Worm (Caenorhabditis elegans): ENCODE data around the gene ubh-2.

Gene ubh-2

DNA sequence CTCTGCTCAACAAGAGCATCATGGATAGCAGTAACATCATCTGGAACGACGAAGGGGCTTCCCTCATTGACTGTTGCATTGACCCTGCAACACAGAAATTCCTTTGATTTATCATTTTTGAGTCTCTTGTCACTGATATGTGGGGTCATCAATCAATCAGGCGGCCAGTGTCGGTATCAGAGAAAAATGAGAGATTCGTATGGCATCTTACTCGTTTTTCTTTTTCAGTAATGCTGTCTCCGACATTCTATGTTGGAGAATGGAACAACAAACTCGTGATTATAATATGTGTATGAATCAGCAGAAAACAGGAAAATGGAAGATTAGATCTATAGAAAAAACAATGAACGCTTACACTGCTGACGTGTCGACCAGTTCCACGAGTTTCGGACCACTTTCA lies 6.5 kb downstream of the ubh-2 start (continued):
- TF ChIP-seq pag-3 (tag; optimal IDR thresholded peaks at IDR 0.05; ENCODE audit: borderline replicate concordance, insufficient read depth) (peak; percentile 32), snu-23 (GFP tag; optimal IDR thresholded peaks at IDR 0.05) (peak; percentile 42), nhr-85 (tag) (peak; percentile 91), ztf-11 (tag; optimal IDR thresholded peaks at IDR 0.05) (no peak), lin-35 (GFP tag; optimal IDR thresholded peaks at IDR 0.05) (peak in 1 of 2 experiments; percentile 55)

DNA sequence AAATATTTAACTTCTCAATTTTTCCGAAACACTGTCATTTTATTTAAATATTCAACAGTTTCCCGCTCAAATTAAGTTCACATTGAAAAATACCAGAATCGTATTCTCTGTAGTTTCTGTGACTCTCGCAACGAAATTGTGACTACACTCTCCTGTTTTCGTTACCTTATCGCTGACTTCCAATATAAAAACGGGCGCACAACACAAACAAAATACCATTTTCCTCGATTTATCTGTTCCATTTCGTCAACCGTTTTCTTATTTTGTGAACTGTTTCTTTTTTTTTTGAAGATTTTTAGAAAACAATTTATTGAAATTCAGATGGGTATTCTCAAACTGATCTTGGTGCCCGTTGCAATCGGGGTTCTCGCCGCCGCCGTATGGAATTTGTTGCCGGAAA lies 10.7 kb downstream of the ubh-2 start, which contains the start of gene W01A11.1:
Gene W01A11.1 (plus strand): TSS at position 322 of the 400 bp plus-strand sequence.
- TF ChIP-seq hlh-4 (tag; optimal IDR thresholded peaks at IDR 0.05) (no peak), lin-39 (tag; optimal IDR thresholded peaks at IDR 0.05) (no peak), nhr-12 (tag; optimal IDR thresholded peaks at IDR 0.05) (no peak), ceh-63 (GFP tag; optimal IDR thresholded peaks at IDR 0.05) (no peak), C16A3.4 (tag; optimal IDR thresholded peaks at IDR 0.05) (no peak), hlh-17 (GFP tag; optimal IDR thresholded peaks at IDR 0.05; ENCODE audit: borderline replicate concordance) (no peak), nhr-20 (tag; optimal IDR thresholded peaks at IDR 0.05) (no peak), nhr-19 (GFP tag; conservative IDR thresholded peaks at IDR 0.05) (no peak), hpl-2 (GFP tag; optimal IDR thresholded peaks at IDR 0.05) (no peak), ceh-90 (tag; optimal IDR thresholded peaks at IDR 0.05) (no peak)

DNA sequence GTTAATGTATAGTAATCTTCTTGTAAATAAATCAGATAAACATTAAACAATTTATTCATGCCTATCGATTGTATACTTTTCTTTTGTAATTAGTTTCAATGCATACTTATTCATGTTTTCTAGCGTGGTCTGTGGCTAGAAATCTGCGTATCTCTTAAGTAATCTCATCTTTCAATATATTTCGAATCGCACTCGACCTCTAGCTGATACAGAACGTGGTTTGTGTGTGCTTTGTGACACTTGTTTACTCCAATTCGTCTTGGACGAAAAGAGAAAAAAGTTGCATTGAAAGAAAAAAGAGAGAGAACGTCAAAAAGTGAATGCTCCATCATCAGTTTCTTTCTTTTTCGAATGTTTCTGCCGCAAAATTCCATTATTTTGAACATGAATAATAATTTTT lies 11.2 kb downstream of the ubh-2 start:
- TF ChIP-seq aly-2 (tag; optimal IDR thresholded peaks at IDR 0.05) (no peak), lin-14 (GFP tag; optimal IDR thresholded peaks at IDR 0.05) (peak; percentile 11), C16A3.4 (tag; optimal IDR thresholded peaks at IDR 0.05) (no peak)

DNA sequence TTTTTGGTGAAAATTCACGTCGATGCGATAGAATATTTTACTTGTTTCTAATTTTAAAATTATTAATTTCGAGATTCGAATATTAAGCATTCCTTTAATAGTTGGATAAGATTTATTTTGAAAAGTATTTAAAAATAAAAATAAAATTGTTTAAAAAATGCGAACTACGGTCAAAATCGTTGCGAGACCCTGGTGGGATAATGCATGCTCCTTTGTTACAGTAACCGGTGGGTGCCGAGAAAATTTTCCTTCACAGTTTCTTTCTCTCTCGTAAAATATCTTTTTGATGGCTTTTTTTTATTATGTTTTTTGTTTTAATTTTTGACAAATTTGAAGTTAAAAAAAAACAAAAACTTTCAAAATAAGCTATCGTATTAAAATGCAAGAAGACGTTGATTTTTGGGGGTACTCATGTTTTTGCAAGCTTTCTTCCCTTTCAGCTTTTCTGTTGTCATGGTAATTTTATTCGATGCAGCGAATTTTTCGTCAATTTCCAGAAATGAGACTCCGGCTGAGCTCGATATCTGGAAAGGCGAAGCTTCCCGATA lies 12.9 kb downstream of the ubh-2 start, which contains the start of gene dgtr-1:
Gene dgtr-1 (plus strand): TSS at position 498 of the 548 bp plus-strand sequence.
- TF ChIP-seq zag-1 (tag; optimal IDR thresholded peaks at IDR 0.05) (no peak), ceh-90 (tag; optimal IDR thresholded peaks at IDR 0.05) (no peak)

DNA sequence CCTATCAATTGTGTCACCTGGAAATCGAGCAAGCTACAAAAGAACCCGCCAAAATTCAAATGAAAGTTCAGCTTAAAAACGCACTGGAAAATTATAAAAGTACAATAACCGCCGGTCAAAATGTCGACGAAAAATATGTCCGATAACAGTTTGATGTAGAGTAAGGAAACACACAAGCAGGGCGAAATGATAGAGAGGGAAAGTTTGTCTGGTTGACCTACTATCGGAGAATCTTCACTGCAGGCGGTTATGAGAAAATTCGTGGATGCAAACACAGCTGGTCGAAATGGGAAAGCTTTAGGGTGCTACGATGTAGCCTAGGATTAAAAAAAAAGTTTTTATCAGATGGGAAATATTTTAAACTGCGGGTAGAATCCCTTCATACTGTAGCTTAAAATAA lies 14.3 kb downstream of the ubh-2 start:
- TF ChIP-seq ceh-82 (tag; optimal IDR thresholded peaks at IDR 0.05) (no peak), blmp-1 (tag; optimal IDR thresholded peaks at IDR 0.05) (peak; percentile 94)

DNA sequence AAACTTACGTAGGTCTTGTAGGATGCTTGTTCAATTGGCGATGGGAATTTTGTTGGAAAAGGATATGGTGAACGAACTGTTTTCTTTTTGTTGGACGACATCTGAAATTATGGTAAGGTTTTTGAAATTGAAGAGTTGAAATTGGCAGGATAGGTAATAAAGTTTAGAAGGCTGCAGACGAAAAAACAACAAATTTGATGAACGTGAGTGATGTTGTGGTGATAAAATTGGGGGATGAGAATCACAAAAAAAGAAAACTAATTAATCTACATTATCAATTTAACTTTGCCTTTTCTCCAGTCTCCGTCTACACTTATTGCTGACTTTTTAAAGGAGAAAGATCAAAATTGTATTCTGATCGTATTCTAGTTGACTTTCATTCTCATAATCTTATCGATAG lies 15.8 kb downstream of the ubh-2 start, which contains the start of gene cpt-6:
Gene cpt-6 (minus strand): TSS at position 101 of the 400 bp plus-strand sequence.
- TF ChIP-seq hlh-17 (GFP tag; optimal IDR thresholded peaks at IDR 0.05; ENCODE audit: borderline replicate concordance): no peak
- TF ChIP-seq nhr-85 (tag): peak; percentile 65

DNA sequence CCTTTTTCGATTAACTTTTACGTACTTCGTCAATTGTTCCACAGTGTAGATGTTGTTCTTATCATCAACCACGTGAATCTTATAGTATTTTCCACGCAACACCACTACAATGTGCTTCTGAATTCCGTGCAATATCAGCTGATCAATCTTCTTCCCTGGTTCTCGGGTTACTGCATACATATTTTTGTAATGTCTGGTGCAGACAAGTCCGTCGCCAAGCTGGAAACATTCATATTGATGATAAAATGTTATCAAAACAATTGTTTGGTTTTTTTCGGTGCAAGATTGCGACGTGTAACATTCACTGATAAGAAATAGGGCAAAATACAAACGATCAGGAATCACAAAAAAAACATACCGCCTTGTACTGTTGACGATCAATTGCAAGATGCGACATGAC lies 17.1 kb downstream of the ubh-2 start:
- TF ChIP-seq swsn-7 (tag; optimal IDR thresholded peaks at IDR 0.05): no peak
- no peak for TF ChIP-seq unc-86 (tag; optimal IDR thresholded peaks at IDR 0.05)
- no peak for TF ChIP-seq dpl-1 (GFP tag; optimal IDR thresholded peaks at IDR 0.05)
- TF ChIP-seq nhr-77 (tag; optimal IDR thresholded peaks at IDR 0.05): no peak
- TF ChIP-seq elt-2 (tag; optimal IDR thresholded peaks at IDR 0.05): peak; percentile 67
- TF ChIP-seq unc-30 (tag; optimal IDR thresholded peaks at IDR 0.05): no peak
- TF ChIP-seq snu-23 (GFP tag; optimal IDR thresholded peaks at IDR 0.05): no peak
- no peak for TF ChIP-seq ztf-4 (tag; optimal IDR thresholded peaks at IDR 0.05)
- TF ChIP-seq lin-35 (GFP tag; optimal IDR thresholded peaks at IDR 0.05): peak in 1 of 2 experiments; percentile 8
- no peak for TF ChIP-seq nhr-20 (tag; optimal IDR thresholded peaks at IDR 0.05)

DNA sequence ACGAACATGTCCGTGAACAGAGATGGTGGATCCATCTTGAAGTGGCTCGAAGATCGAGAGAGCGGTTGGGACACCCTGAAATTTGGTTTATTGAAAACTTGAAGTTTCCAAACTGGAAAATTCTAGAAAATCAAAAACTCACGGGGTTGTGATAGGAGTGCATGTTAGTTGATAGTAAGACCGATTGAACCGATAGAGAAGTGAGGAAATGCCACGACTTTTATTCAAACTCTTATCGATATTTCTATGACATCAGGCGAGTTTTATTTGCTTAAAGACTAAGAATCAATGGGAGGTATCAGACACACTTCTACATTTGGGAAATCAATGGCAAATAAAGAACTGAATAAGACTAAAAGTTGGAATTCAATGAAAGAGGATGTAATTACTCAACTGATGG lies 20.8 kb downstream of the ubh-2 start, which contains the start of gene lec-10:
Gene lec-10 (minus strand): TSS at position 272 of the 400 bp plus-strand sequence.
- TF ChIP-seq pqm-1 (tag; optimal IDR thresholded peaks at IDR 0.05) (peak; percentile 81), jun-1 (tag; optimal IDR thresholded peaks at IDR 0.05) (peak; percentile 39), nhr-20 (tag; optimal IDR thresholded peaks at IDR 0.05) (peak; percentile 5), lin-35 (GFP tag; optimal IDR thresholded peaks at IDR 0.05) (peak in 1 of 2 experiments; percentile 47), lir-3 (tag; optimal IDR thresholded peaks at IDR 0.05; ENCODE audit: poor library complexity) (no peak), tbx-2 (tag; optimal IDR thresholded peaks at IDR 0.05) (no peak), ceh-82 (tag; optimal IDR thresholded peaks at IDR 0.05) (no peak), elt-2 (tag; optimal IDR thresholded peaks at IDR 0.05) (peak; percentile 87)

All from whole organism, L1 larva.